Fruit fly (Drosophila melanogaster) ovary, adult (tissue): Measurements from ENCODE around the gene CG11911.
A peak's percentile ranks its signal among the peaks of the same experiment; 100 is the strongest.

Experiments used
- CG17801 ChIP-seq: fragments of 200-800 bp; optimal IDR thresholded peaks from 2 replicates; lab custom pipeline; 2019; ENCODE audit warnings: missing biosample characterization, mild to moderate bottlenecking, missing genetic modification characterization, moderate library complexity; ENCODE audit not compliant: partially characterized antibody

Gene CG11911

DNA sequence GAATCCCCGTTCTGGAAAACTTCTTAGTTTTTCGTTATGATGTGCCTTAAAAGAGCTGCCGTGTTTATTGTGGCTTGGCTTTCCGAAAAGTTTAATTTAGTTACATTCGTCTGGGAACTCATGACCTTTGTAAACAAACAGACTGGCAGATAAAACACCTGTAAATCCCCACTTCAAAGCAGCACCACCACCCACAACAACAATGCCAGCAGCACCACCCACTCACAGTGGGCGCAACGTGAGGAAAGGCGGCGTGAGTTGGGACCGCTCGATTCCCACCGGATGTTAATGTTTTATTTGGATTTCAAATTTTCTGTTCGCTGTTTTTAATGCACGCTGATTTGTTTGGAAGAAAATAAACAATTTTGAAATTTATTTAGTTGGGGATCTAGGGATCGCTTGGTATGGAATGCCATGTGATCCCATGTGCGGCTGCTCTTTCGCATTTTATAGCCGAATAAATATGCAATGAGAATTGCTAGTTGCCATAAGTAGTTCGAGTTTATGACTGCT is 12.8 kb downstream of the CG11911 start:
- TF ChIP-seq CG17801, result no peak

DNA sequence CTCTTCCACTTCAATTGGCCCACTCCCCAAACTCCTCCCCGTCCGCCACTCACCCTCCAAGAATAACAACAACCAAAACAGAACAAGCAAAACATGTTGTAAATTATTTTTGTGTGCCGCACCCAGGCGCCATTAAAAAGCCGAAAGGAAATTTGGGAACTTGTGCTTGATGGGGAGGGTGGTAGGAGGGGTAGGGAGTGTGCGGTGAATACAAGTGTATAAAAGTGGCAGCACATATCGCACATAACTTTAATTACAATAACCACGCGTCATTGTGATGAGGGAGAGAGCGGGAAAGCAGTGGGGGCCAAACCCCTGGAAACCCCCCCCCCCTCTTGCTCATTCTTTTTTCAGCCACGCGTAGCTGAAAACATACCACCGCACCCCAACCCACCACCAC is 13.9 kb downstream of the CG11911 start:
- no peak for TF ChIP-seq CG17801

DNA sequence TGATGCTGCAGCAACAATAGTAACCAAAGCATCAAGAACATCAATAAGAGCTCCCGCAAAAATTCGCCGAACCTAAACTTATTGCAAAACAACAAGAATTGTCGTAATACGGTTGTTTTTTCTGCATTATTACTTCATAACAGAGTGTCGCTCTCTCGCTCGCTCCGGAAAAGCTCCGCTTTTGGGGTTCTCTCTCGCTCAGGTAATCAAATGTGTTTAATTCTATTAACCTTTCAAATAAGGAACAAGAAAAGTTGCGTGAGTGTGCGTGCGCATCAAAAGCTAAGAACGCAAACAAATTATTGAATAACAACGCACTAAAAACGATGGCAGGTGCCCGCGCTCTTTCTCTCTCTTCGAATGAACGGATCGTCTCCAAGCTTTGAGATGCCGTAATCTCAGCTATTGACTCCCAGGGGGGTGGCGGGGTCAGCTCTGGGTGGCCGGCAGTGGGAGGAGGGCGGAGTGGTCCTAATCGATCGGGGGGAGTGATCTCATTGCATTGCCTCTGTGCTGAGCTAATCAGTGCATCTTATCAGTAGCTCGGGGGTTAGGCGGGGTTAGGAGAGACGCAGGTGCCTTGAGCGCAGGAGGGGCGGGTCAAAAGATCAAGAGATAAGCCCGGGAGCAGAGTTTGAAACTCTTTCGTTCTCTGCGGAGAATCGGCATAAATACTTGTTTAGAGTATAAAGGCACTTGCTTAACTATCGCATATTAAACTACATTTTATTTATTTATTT is 14.7 kb downstream of the CG11911 start:
- TF ChIP-seq CG17801, result no peak

DNA sequence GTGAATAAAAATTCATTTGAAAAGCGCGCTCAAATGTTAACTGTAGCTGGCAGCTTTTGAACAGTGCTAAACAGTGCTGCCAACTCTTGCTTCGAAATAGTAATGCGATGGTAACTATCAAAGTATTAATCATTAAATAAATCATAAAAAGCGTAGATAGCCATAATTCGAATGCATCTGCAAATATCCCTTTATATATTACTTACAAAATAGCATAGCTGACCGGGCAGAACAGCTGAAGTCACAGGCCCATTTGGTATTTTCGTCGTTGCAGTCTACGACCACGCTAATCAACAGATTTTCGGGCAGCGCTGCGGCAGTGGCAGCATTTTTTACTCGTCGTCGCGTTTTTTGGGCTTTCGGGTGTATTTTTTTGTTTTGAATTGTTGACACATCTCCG is 15.4 kb downstream of the CG11911 start, which contains the start of gene Plc21C:
Plc21C (plus strand) TSS at position 290 of the 400 bp plus-strand sequence.
- TF ChIP-seq CG17801, result peak; percentile 68

DNA sequence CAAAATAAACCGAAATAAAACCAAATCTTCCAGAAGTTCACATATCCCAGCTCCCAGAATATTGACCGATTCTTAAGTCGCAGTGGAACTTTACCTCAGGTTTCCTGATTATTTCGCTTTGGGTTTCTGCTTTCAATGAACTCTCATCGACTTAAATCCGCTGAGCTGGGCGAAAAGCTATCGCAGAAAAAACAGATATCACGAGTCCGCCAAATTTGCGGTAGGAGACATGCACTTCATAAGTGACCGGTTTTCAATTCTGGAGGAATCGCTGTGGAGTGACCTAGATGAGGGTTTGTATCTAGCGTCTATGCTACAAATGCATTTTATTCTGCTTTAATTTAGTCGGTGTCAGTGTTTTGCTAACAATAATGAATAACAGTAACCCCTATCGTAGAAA is 15.8 kb downstream of the CG11911 start:
- TF ChIP-seq CG17801, result no peak

DNA sequence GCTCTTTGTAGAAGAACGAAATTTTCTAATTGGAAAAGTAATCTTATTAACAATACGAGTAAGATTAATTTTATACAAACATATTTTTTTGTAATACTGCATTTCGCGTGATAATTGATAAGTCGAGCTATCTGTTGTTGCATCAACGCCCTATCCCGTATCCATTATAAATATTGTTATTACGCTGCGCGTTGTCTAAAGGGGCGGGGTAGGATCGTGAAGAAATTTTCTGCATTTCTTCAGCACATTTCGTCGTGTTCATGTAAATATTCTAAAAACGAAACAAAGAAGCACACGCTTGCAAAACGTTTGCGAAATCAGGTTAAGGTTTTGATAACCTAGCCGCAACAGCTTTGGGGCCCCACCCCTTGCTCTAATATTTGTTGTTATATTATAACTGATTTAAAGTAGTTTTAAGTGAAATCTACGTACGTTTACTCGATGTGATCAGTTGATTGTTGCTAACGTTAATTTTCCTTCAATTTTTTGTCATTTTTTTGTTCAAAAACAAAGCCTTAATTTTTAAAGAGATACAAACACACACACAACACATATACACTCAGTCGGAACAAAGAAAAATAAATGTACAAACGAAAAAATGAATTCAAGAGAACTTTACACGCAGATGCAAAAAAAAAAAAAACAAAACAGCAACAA is 17.6 kb downstream of the CG11911 start:
- no peak for TF ChIP-seq CG17801

DNA sequence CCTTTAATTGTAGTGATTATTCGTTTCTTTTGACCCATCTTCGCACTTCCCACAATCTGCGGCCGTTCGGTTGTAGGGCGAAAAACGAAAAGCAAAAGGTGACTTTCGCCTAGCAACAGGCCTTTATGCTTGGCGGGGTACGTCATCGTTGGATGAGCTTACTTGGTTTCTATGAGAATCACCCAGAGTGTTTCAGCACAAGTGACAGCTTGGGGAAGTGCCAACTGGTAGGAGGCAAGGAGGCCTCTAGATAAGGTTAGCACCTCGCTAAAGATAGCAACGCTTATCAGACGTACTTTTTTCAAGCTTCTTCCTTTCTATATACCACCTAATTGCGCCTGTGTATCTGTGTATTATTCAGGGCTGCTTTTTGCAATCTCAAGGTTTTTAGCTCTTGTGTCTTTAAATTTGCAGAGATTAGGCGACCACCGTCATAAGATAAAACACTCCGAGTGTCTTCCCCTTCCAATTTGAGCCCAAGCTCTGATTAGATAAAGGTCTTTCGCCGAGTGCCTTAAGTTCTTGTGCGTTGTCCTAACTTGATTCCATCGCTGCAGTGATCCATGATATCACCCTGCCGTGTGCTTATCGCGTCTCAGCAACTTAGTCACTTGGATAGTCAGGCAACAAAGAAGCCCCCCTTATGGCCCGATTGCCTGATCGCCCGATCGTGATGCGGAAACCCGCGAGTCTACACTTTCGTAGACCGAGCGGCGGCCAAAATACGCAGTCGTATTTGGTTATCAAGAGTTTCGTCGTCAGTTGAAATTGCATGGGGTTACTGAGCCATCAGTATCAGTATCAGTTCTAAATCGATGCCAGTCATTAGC is 20.0 kb downstream of the CG11911 start:
- no peak for TF ChIP-seq CG17801

DNA sequence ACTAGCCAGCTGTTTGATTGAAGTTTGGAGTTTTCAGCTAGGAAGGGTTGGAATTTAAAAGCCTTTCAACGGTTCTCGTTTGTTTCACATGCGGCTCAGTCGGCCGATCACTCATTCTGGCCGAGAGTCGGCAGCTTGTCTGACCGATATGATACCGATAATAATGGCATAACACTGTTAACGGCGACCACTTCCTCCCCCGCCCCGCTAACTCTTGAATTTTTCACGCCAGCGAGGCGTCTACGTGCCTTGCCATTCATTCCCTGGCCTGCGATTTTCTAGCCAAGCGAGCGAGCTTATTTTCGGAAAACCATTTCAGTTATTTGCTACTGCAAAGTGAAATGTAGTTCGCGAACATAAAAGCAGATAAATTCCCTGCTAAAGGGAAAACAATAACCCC is 21.0 kb downstream of the CG11911 start:
- no peak for TF ChIP-seq CG17801

DNA sequence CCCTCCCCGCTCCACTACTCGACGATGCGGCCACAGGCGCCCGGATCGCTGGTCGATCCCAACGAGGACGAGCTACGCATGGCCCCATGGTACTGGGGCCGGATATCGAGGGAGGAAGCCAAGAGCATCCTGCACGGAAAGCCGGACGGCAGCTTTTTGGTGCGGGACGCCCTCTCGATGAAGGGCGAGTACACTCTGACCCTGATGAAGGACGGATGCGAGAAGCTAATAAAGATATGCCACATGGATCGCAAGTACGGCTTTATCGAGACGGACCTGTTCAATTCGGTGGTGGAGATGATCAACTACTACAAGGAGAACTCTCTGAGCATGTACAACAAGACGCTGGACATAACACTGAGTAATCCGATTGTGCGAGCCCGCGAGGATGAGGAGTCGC is 22.0 kb downstream of the CG11911 start:
- TF ChIP-seq CG17801, result no peak

DNA sequence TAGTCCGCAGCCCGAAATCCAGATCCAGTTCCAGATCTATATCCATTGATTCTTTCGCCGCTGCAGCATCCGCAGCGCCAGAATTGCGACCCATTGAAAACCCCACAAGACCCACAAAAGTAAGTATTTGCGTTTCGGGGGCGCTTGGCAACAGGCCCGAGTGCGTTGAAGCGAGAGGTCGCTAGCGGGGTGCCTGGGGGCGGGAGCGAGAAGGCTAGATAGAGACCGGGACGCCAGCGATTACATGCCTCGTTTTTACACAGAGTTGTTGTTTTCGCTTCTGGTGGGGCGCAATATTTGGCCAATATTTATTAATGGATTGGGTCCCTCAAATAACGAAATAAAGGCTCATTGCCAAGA is 22.8 kb downstream of the CG11911 start:
- TF ChIP-seq CG17801, result no peak

DNA sequence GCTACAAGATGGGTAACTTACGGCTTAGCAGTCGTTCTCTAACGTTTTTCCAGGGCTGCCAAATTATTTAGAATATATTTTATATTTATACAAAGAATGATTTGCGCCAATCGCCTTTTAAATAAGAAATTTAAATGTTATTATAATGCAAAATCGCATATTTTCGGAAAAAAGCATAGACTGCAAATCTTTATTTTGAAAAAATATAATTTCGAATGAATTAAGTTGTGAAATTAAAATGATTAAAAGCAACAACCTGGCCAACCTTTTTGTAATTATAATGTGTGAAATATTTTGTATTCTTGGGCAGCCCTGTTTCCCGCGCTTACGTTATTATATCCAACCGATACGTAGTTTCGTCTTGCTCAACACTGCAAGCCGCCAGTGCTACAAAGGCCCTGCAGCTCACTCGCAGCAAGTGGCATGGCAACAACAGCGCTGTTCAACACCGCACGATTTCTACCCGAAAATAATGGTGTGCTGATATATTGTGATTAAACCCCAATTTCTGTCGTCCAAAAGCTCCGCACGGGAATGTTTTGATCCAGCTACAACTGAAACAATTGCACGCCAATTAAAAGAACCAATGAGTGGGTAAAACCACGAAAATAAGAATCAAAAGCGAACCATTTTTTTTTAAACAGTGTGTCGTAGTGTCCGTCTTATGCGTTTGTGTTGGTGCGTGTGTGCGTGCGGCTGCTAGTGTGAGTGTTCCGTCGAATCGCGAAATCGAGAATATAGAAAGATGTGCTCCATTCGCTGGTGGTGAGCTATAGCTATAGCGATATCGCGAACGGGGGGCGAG is 23.4 kb downstream of the CG11911 start, which contains the start of gene Pi3K21B:
Pi3K21B (plus strand) TSS at position 401 of the 805 bp plus-strand sequence.
- TF ChIP-seq CG17801, result peak; percentile 81

DNA sequence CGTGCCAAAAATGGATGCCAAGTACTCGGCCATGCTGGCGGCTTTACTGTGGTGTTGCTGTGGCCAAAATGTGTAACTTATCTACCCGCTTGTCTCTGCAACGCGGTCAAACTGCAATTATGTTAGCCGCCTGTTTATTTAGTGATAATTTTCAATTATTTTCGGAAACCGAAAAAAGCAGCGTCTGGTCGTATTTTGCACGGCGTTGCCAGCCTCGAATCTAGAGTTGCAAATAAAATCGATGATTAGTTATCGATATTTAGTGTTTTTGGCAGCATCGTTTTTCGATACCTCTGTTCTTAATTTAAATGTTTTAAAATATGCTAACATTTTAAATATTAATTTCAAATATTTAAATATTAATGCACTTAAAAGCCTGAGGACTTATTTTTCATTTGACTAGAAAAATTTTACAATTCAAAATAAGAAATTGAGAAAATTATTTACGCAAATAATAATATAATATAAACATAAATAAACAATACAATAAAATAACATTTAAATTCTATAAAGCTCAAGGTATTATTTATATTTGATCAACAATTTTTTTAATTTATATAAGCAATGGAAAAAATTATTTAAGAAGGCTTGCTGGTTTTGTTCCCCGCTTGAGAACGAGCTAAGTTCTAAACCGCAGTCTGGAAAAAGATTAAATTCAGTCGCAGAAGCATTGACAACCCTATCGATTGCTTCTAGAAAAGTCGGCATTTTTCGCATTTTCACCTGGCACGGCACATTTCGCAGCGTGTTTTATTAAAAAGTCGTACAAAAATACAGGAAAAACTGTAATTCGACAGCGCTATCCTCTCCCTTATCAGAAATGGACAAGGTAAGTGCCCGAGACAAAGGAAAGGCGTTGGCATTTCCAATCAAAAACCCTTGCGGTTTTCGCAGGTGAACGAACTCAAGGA is 26.3 kb downstream of the CG11911 start, which contains the start of the genes U2af38 and Stip1:
U2af38 (minus strand) TSS at position 230 of the 911 bp plus-strand sequence.
Stip1 (plus strand) TSS at position 671 of the 911 bp plus-strand sequence.
- no peak for TF ChIP-seq CG17801

DNA sequence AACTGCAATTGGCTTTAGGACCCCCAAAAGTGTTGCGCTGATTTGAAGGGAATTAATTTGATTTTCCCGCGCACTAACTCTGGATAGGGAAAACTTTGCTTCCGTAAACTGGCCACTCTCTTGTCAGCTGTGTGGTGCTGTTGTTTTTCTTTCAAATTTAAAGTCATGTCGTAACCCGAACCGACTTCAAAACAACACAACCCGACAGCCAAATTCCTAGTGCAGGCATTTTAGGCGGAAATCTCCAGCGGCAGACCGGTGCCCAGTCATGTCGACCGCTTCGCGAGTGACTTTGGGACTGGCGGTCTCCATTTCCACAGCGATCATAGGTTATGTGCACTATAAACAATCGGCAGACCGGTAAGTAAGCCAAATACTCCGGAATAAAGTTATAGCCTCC is 28.7 kb downstream of the CG11911 start, which contains the start of gene CG11562:
CG11562 (plus strand) TSS at position 119 of the 400 bp plus-strand sequence.
- TF ChIP-seq CG17801, result peak; percentile 2

DNA sequence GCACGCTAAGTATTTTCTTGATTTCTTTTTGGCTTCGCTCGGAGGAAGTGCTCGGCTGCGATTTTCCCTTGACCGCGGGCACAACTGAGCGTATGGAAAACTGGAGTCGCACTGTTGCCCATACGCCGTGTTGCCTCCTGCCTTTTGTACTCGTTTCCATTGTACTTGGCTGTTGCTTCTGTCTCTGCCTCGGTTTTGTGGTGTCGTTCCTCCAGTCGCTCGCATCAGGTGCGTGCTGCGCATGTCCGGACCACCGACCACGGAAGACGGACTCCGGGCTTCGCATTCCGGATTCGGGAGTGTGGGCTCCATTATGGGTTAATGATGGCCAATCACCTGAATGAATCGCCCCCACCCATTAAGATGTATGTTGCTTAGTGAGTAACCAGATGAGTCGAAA is 29.4 kb downstream of the CG11911 start, which contains the start of gene CG3625:
CG3625 (minus strand) TSS at position 139 of the 400 bp plus-strand sequence.
- TF ChIP-seq CG17801, result no peak

DNA sequence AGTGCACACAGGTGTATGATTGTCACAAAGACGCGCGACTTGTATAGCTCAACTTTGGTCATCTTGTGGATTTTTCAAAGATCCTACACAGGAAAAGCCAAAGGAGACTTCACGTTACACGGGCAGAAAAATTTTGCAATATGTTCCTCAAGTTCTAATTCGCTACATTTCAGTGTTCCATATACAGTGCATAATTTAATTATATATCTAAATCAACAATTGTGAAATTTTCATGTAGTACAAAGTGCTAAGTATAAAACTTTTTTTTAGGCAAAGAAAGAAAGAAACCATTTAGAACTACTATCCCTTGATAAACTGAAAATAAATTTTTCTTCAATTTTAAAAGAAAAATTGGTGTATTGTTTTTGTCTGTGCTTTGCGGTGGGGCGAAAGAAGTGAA is 30.1 kb downstream of the CG11911 start:
- TF ChIP-seq CG17801, result no peak
